Worm (Caenorhabditis elegans) whole organism, L4/young adult: ENCODE data around the gene far-4.

Source experiments
- W03F9.2 ChIP-seq: fragments of 150-350 bp; optimal IDR thresholded peaks from 2 replicates; lab custom pipeline; 2014; ENCODE audit warnings: missing biosample characterization, missing genetic modification characterization
- dao-5 ChIP-seq: sonication (generic microtip); optimal IDR thresholded peaks from 2 replicates; lab custom pipeline; 2016; ENCODE audit warnings: missing genotype, missing genetic modification characterization, moderate library complexity, missing compliant biosample characterization
- him-1 ChIP-seq: sonication (generic microtip); optimal IDR thresholded peaks from 2 replicates; lab custom pipeline; 2016; ENCODE audit warnings: missing genotype, missing genetic modification reagents, missing genetic modification characterization, missing compliant biosample characterization

ce11 chrV:13045017-13045416, 45.6 kb upstream of the far-4 start:
- TF ChIP-seq him-1 (no peak), dao-5 (tag; lab: Kevin White, UChicago) (no peak), W03F9.2 (no peak)
